Worm (Caenorhabditis elegans) whole organism, L4 larva: ENCODE results near the gene M163.22.

Source experiments
- D1046.2 ChIP-seq: fragments of 200-800 bp; sonication (Bioruptor generic); IDR thresholded peaks from 2 replicates; pipeline ENCODE4 v1.3.6; 2022; ENCODE audit warnings: missing genetic modification characterization, missing compliant biosample characterization
- F37D6.2 ChIP-seq: sonication (generic microtip); optimal IDR thresholded peaks from 2 replicates; lab custom pipeline; 2016; ENCODE audit warnings: mild to moderate bottlenecking, missing genetic modification characterization, missing compliant biosample characterization
- F49E8.2 ChIP-seq: sonication (generic microtip); optimal IDR thresholded peaks from 2 replicates; lab custom pipeline; 2016; ENCODE audit warnings: missing compliant biosample characterization, mild to moderate bottlenecking, missing genetic modification characterization, borderline replicate concordance
- T20F7.1 ChIP-seq: fragments of 200-800 bp; sonication (Bioruptor generic); optimal IDR thresholded peaks from 2 replicates; lab custom pipeline; 2018; ENCODE audit warnings: mild to moderate bottlenecking, missing genetic modification characterization, missing compliant biosample characterization
- Y105C5A.15 ChIP-seq: fragments of 200-800 bp; sonication (Bioruptor generic); IDR thresholded peaks from 2 replicates; pipeline ENCODE4 v1.3.6; 2022; ENCODE audit warnings: missing genetic modification characterization, missing compliant biosample characterization
- Y5F2A.4 ChIP-seq: fragments of 200-800 bp; sonication (Bioruptor generic); optimal IDR thresholded peaks from 2 replicates; lab custom pipeline; 2018; ENCODE audit warnings: mild to moderate bottlenecking, missing genetic modification characterization, missing compliant biosample characterization
- Y75B8A.6 ChIP-seq: fragments of 200-800 bp; sonication (Bioruptor generic); IDR thresholded peaks from 2 replicates; pipeline ENCODE4 v1.3.6; 2022; ENCODE audit warnings: missing genetic modification reagents, missing genetic modification characterization, missing compliant biosample characterization
- ZK337.2 ChIP-seq: fragments of 200-800 bp; sonication (Bioruptor generic); IDR thresholded peaks from 2 replicates; pipeline ENCODE4 v1.3.6; 2022; ENCODE audit warnings: missing genetic modification reagents, missing genetic modification characterization, missing compliant biosample characterization
- aha-1 ChIP-seq: fragments of 150-350 bp; peaks from one replicate; lab custom pipeline; 2014; ENCODE audit warnings: missing biosample characterization, missing genetic modification characterization
- aly-2 ChIP-seq: sonication (generic microtip); optimal IDR thresholded peaks from 2 replicates; lab custom pipeline; 2018; ENCODE audit warnings: missing biosample characterization, missing genetic modification characterization
- ceh-44 ChIP-seq: fragments of 200-800 bp; sonication (Bioruptor generic); IDR thresholded peaks from 2 replicates; pipeline ENCODE4 v1.3.6; 2022; ENCODE audit warnings: missing genetic modification reagents, missing genetic modification characterization, missing compliant biosample characterization
- ceh-82 ChIP-seq: sonication (generic microtip); optimal IDR thresholded peaks from 2 replicates; lab custom pipeline; 2017; ENCODE audit warnings: missing biosample characterization, missing genetic modification characterization
- daf-16 ChIP-seq, 3 experiments: sonication (generic microtip); optimal IDR thresholded peaks; 2 replicates each; lab custom pipeline; 2016 to 2017; ENCODE audit warnings: missing genetic modification characterization in 3 of 3, missing genetic modification reagents in 3 of 3, mild to moderate bottlenecking in 2 of 3, missing compliant biosample characterization in 2 of 3, missing biosample characterization in 1 of 3, moderate library complexity in 1 of 3
- daf-8 ChIP-seq: fragments of 200-800 bp; sonication (Bioruptor generic); IDR thresholded peaks from 2 replicates; pipeline ENCODE4 v1.3.6; 2022; ENCODE audit warnings: missing genetic modification characterization, missing compliant biosample characterization
- dmd-9 ChIP-seq: fragments of 200-800 bp; sonication (Bioruptor generic); IDR thresholded peaks from 2 replicates; pipeline ENCODE4 v1.3.6; 2022; ENCODE audit warnings: missing genetic modification reagents, missing genetic modification characterization, missing compliant biosample characterization
- dpl-1 ChIP-seq: fragments of 150-350 bp; optimal IDR thresholded peaks from 2 replicates; lab custom pipeline; 2014; ENCODE audit warnings: missing biosample characterization, missing genetic modification reagents, missing genetic modification characterization
- duxl-1 ChIP-seq: sonication (generic microtip); optimal IDR thresholded peaks from 2 replicates; lab custom pipeline; 2016; ENCODE audit warnings: mild to moderate bottlenecking, missing genetic modification characterization, moderate library complexity, missing compliant biosample characterization; ENCODE audit not compliant: poor library complexity
- egl-27 ChIP-seq: sonication (generic microtip); optimal IDR thresholded peaks from 3 replicates; lab custom pipeline; 2017; ENCODE audit warnings: missing biosample characterization, missing genetic modification reagents, missing genetic modification characterization
- gei-8 ChIP-seq: fragments of 200-800 bp; sonication (Bioruptor generic); optimal IDR thresholded peaks from 2 replicates; lab custom pipeline; 2018; ENCODE audit warnings: mild to moderate bottlenecking, missing genetic modification characterization, missing compliant biosample characterization
- hif-1 ChIP-seq, 2 experiments: sonication (generic microtip); optimal IDR thresholded peaks; 2 replicates each; lab custom pipeline; 2016 to 2017; ENCODE audit warnings: missing compliant biosample characterization in 2 of 2, missing genetic modification characterization in 2 of 2, missing genetic modification reagents in 2 of 2, missing genotype in 2 of 2, mild to moderate bottlenecking in 1 of 2
- hlh-11 ChIP-seq: fragments of 200-800 bp; sonication (Bioruptor generic); optimal IDR thresholded peaks from 2 replicates; lab custom pipeline; 2018; ENCODE audit warnings: mild to moderate bottlenecking, missing genetic modification characterization, missing compliant biosample characterization
- jun-1 ChIP-seq: fragments of 150-350 bp; optimal IDR thresholded peaks from 2 replicates; lab custom pipeline; 2014; ENCODE audit warnings: missing biosample characterization, missing genetic modification reagents, missing genetic modification characterization
- lim-7 ChIP-seq: fragments of 200-800 bp; sonication (Bioruptor generic); IDR thresholded peaks from 2 replicates; pipeline ENCODE4 v1.3.6; 2022; ENCODE audit warnings: missing genetic modification characterization, missing compliant biosample characterization
- lsy-2 ChIP-seq, 2 experiments: fragments of 150-350 bp in 1 of 2; sonication (generic microtip) in 1 of 2; optimal IDR thresholded peaks; 2 replicates each; lab custom pipeline; 2014 to 2017; ENCODE audit warnings: missing biosample characterization in 2 of 2, missing genetic modification characterization in 2 of 2
- mdt-29 ChIP-seq: fragments of 200-800 bp; sonication (Bioruptor generic); IDR thresholded peaks from 2 replicates; pipeline ENCODE4 v1.3.6; 2022; ENCODE audit warnings: missing genetic modification reagents, missing genetic modification characterization, missing compliant biosample characterization
- mes-2 ChIP-seq: sonication (generic microtip); optimal IDR thresholded peaks from 2 replicates; lab custom pipeline; 2016; ENCODE audit warnings: missing genotype, mild to moderate bottlenecking, missing genetic modification characterization, missing compliant biosample characterization; ENCODE audit not compliant: poor library complexity, severe bottlenecking
- nhr-10 ChIP-seq: fragments of 150-350 bp; optimal IDR thresholded peaks from 2 replicates; lab custom pipeline; 2014; ENCODE audit warnings: missing biosample characterization, missing genetic modification characterization
- nhr-102 ChIP-seq: sonication (generic microtip); optimal IDR thresholded peaks from 2 replicates; lab custom pipeline; 2016; ENCODE audit warnings: mild to moderate bottlenecking, missing genetic modification characterization, moderate library complexity, missing compliant biosample characterization
- nhr-11 ChIP-seq: fragments of 150-350 bp; optimal IDR thresholded peaks from 2 replicates; lab custom pipeline; 2014; ENCODE audit warnings: missing biosample characterization, missing genetic modification characterization
- nhr-111 ChIP-seq: fragments of 200-800 bp; sonication (Bioruptor generic); optimal IDR thresholded peaks from 2 replicates; lab custom pipeline; 2018; ENCODE audit warnings: mild to moderate bottlenecking, missing genetic modification characterization, missing compliant biosample characterization
- nhr-25 ChIP-seq: sonication (generic microtip); optimal IDR thresholded peaks from 2 replicates; lab custom pipeline; 2017; ENCODE audit warnings: missing genetic modification characterization, mild to moderate bottlenecking, missing compliant biosample characterization, antibody characterized with exemption, moderate library complexity, borderline replicate concordance; ENCODE audit not compliant: insufficient read depth
- nhr-28 ChIP-seq: fragments of 150-350 bp; optimal IDR thresholded peaks from 2 replicates; lab custom pipeline; 2014; ENCODE audit warnings: missing biosample characterization, missing genetic modification characterization
- nhr-41 ChIP-seq: fragments of 200-800 bp; sonication (Bioruptor generic); IDR thresholded peaks from 2 replicates; pipeline ENCODE4 v1.3.6; 2022; ENCODE audit warnings: missing genetic modification reagents, missing genetic modification characterization, missing compliant biosample characterization
- nhr-42 ChIP-seq: fragments of 200-800 bp; sonication (Bioruptor generic); IDR thresholded peaks from 2 replicates; pipeline ENCODE4 v1.3.6; 2022; ENCODE audit warnings: missing genetic modification characterization, missing compliant biosample characterization
- php-3 ChIP-seq: fragments of 200-800 bp; sonication (Bioruptor generic); IDR thresholded peaks from 2 replicates; pipeline ENCODE4 v1.3.6; 2022; ENCODE audit warnings: missing genetic modification reagents, missing genetic modification characterization, missing compliant biosample characterization
- skn-1 ChIP-seq: fragments of 150-350 bp; optimal IDR thresholded peaks from 2 replicates; lab custom pipeline; 2014; ENCODE audit warnings: missing biosample characterization, missing genetic modification characterization
- spr-1 ChIP-seq: sonication (generic microtip); optimal IDR thresholded peaks from 2 replicates; lab custom pipeline; 2016; ENCODE audit warnings: mild to moderate bottlenecking, missing genetic modification characterization, missing compliant biosample characterization
- tag-97 ChIP-seq: fragments of 200-800 bp; sonication (Bioruptor generic); IDR thresholded peaks from 2 replicates; pipeline ENCODE4 v1.3.6; 2022; ENCODE audit warnings: missing genetic modification characterization, missing compliant biosample characterization
- unc-62 ChIP-seq, 3 experiments: fragments of 150-350 bp in 1 of 3; sonication (generic microtip); optimal IDR thresholded peaks in 2 of 3; peaks in 1 of 3; 1 replicate in 1 of 3; 2 replicates in 2 of 3; lab custom pipeline; 2014 to 2017; ENCODE audit warnings: missing biosample characterization in 3 of 3, missing genetic modification characterization in 3 of 3, missing genetic modification reagents in 3 of 3, missing genotype in 1 of 3
- zfp-2 ChIP-seq: sonication (generic microtip); optimal IDR thresholded peaks from 2 replicates; lab custom pipeline; 2016; ENCODE audit warnings: mild to moderate bottlenecking, missing genetic modification characterization, missing compliant biosample characterization
- ztf-11 ChIP-seq: fragments of 150-350 bp; optimal IDR thresholded peaks from 2 replicates; lab custom pipeline; 2014; ENCODE audit warnings: missing biosample characterization, missing genetic modification characterization

Gene M163.22

DNA sequence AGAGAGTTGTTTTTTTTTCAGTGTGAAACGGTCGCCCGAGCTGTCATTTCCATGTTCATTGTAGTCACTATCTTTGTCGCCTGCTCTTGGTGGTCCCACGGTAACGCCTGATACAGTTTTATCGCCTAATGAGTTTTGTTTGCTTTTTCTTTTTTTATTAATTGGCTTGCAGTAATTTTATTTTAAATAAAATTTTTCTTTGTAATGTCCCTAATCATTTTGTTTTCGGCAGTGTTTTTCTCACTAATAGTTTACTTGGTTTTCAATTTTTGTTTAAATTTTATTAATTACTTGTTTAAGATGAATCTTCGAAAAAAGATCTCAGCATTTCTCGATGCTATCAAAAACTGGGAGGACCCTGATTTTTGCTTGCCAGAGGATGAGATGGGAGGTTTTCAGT lies at the start of gene M163.22:
Gene M163.22, plus strand, starts transcription at position 301 of the 400 bp plus-strand sequence.
- TF ChIP-seq daf-8 (no peak), F37D6.2 (tag; lab: Kevin White, UChicago) (no peak), skn-1 (tag; lab: Kevin White, UChicago) (no peak), Y105C5A.15 (no peak), ceh-44 (GFP tag; lab: Robert Waterston, UW) (no peak), nhr-42 (GFP tag; lab: Robert Waterston, UW) (no peak), dpl-1 (no peak), nhr-41 (GFP tag; lab: Robert Waterston, UW) (no peak), dmd-9 (no peak), lsy-2 (tag; optimal IDR thresholded peaks at IDR 0.05; lab: Kevin White, UChicago) (no peak), aha-1 (no peak), D1046.2 (no peak), duxl-1 (tag; lab: Kevin White, UChicago) (no peak), nhr-10 (tag; lab: Kevin White, UChicago) (no peak), nhr-28 (no peak), ceh-82 (tag; lab: Kevin White, UChicago) (no peak), nhr-102 (tag; lab: Kevin White, UChicago) (no peak), hlh-11 (tag; lab: Kevin White, UChicago) (no peak), tag-97 (GFP tag; lab: Robert Waterston, UW) (no peak)

- TF ChIP-seq spr-1 (tag; lab: Kevin White, UChicago) (no peak), unc-62 (GFP tag; optimal IDR thresholded peaks at IDR 0.05 in 1 of 2; lab: Kevin White, UChicago) (peak in 1 of 2 experiments; percentile 62), unc-62 (tag; optimal IDR thresholded peaks at IDR 0.05; lab: Kevin White, UChicago) (no peak)
These were observed 44.1 kb upstream of the M163.22 start, which contains the start of gene F23D12.2 for ce11 chrX:14421529-14421982. Gene F23D12.2, minus strand, starts transcription at chrX:14421579.

ce11 chrX:14423105-14423504 lies 42.6 kb upstream of the M163.22 start, which contains the start of gene fipr-3:
Gene fipr-3, plus strand, starts transcription at chrX:14423405.
- TF ChIP-seq egl-27 (no peak), ZK337.2 (GFP tag; lab: Robert Waterston, UW) (no peak), T20F7.1 (GFP tag; lab: Kevin White, UChicago) (peak; percentile 3)

DNA sequence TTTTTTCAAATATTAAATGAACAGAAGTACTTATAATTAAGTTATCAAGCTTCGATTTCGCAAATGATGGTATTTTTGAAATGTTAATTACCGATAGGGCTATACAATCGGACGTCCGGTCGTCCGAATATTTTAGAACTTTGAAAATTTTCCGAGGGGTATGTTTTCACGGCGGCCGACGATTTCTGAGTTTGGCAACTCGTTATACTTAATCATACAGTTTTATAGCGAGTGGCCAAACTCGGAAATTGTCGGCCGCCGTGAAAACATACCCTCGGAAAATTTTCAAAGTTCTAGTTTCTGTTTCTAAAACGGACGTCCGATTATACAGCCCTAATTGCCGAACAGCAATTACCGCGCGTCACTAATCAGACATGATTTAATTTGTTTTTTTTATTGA lies 41.5 kb upstream of the M163.22 start:
- no peak for TF ChIP-seq lim-7 (GFP tag; lab: Robert Waterston, UW)
- TF ChIP-seq Y5F2A.4 = no peak
- no peak for TF ChIP-seq zfp-2 (tag; lab: Kevin White, UChicago)
- TF ChIP-seq mdt-29 (GFP tag; lab: Robert Waterston, UW) = no peak
- TF ChIP-seq php-3 (GFP tag; lab: Robert Waterston, UW) = no peak
- no peak for TF ChIP-seq aly-2 (tag; lab: Kevin White, UChicago)
- TF ChIP-seq jun-1 = no peak
- no peak for TF ChIP-seq F49E8.2 (tag; lab: Kevin White, UChicago)
- TF ChIP-seq aha-1 = no peak
- TF ChIP-seq Y75B8A.6 (GFP tag; lab: Robert Waterston, UW) = no peak
- TF ChIP-seq mes-2 (tag; lab: Kevin White, UChicago) = no peak
- no peak for TF ChIP-seq ztf-11 (tag; lab: Kevin White, UChicago)
- TF ChIP-seq nhr-111 (GFP tag; lab: Kevin White, UChicago) = no peak
- TF ChIP-seq gei-8 = no peak
- no peak for TF ChIP-seq daf-16 (GFP tag; optimal IDR thresholded peaks at IDR 0.05; lab: Kevin White, UChicago)
- TF ChIP-seq daf-16 (tag; optimal IDR thresholded peaks at IDR 0.05; lab: Kevin White, UChicago) = no peak
- no peak for TF ChIP-seq hlh-11 (tag; lab: Kevin White, UChicago)
- TF ChIP-seq hif-1 (tag; optimal IDR thresholded peaks at IDR 0.05; lab: Kevin White, UChicago) = no peak
- no peak for TF ChIP-seq nhr-25
- TF ChIP-seq nhr-11 (tag; lab: Kevin White, UChicago) = no peak
